Worm (Caenorhabditis elegans) whole organism, L4 larva: ENCODE data around the gene T27E7.9.

Source experiments
- ceh-32 ChIP-seq: sonication (generic microtip); optimal IDR thresholded peaks from 2 replicates; lab custom pipeline; 2016; ENCODE audit warnings: mild to moderate bottlenecking, missing genetic modification characterization, missing compliant biosample characterization; ENCODE audit not compliant: poor library complexity
- mes-2 ChIP-seq: sonication (generic microtip); optimal IDR thresholded peaks from 2 replicates; lab custom pipeline; 2016; ENCODE audit warnings: missing genotype, mild to moderate bottlenecking, missing genetic modification characterization, missing compliant biosample characterization; ENCODE audit not compliant: poor library complexity, severe bottlenecking
- nhr-25 ChIP-seq: sonication (generic microtip); optimal IDR thresholded peaks from 2 replicates; lab custom pipeline; 2017; ENCODE audit warnings: missing genetic modification characterization, mild to moderate bottlenecking, missing compliant biosample characterization, antibody characterized with exemption, moderate library complexity, borderline replicate concordance; ENCODE audit not compliant: insufficient read depth
- snpc-4 ChIP-seq: fragments of 150-350 bp; optimal IDR thresholded peaks from 2 replicates; lab custom pipeline; 2014; ENCODE audit warnings: missing biosample characterization, missing genetic modification characterization
- spr-3 ChIP-seq: fragments of 200-800 bp; sonication (Bioruptor generic); optimal IDR thresholded peaks from 2 replicates; lab custom pipeline; 2018; ENCODE audit warnings: mild to moderate bottlenecking, missing genetic modification characterization, missing compliant biosample characterization
- tag-97 ChIP-seq: fragments of 200-800 bp; sonication (Bioruptor generic); IDR thresholded peaks from 2 replicates; pipeline ENCODE4 v1.3.6; 2022; ENCODE audit warnings: missing genetic modification characterization, missing compliant biosample characterization
- unc-62 ChIP-seq, 3 experiments: fragments of 150-350 bp in 1 of 3; sonication (generic microtip); optimal IDR thresholded peaks in 2 of 3; peaks in 1 of 3; 1 replicate in 1 of 3; 2 replicates in 2 of 3; lab custom pipeline; 2014 to 2017; ENCODE audit warnings: missing biosample characterization in 3 of 3, missing genetic modification characterization in 3 of 3, missing genetic modification reagents in 3 of 3, missing genotype in 1 of 3

DNA sequence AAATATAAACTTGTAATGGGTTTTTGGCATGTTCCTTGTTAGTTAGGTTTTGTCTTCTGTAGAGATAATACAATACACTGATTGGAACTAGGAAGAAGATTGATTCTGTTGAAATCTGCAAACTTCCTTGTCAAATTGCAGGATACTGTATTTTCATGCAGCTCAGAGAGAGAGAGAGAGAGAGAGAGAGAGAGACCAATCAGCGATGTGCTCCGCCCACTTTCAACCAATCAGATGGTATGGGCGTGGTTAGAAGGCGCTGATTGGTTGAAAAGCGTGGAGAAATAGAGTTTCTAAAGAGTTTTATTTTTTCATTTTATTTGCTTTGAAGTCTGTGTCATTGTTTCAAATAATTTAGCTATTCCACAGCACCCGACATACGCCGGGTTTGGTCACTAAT lies 1.9 kb downstream of the T27E7.9 start:
- no peak for TF ChIP-seq nhr-25 (tag; lab: Kevin White, UChicago)
- no peak for TF ChIP-seq ceh-32
- no peak for TF ChIP-seq spr-3 (GFP tag; lab: Kevin White, UChicago)
- TF ChIP-seq snpc-4: no peak
- no peak for TF ChIP-seq tag-97 (GFP tag; lab: Robert Waterston, UW)
- TF ChIP-seq mes-2 (tag; lab: Kevin White, UChicago): no peak
- no peak for TF ChIP-seq unc-62 (GFP tag; optimal IDR thresholded peaks at IDR 0.05 in 1 of 2; lab: Kevin White, UChicago)
- no peak for TF ChIP-seq unc-62 (tag; optimal IDR thresholded peaks at IDR 0.05; lab: Kevin White, UChicago)
